Worm (Caenorhabditis elegans) whole organism, early embryonic: ENCODE results near the gene zfp-2.

Experiments used
- F13C5.2 ChIP-seq: sonication (generic microtip); optimal IDR thresholded peaks from 2 replicates; lab custom pipeline; 2017; ENCODE audit warnings: mild to moderate bottlenecking, missing genetic modification characterization, inconsistent platforms, missing compliant biosample characterization
- ama-1 ChIP-seq: fragments of 150-350 bp; optimal IDR thresholded peaks from 2 replicates; lab custom pipeline; 2014
- ceh-36 ChIP-seq: sonication (generic microtip); optimal IDR thresholded peaks from 2 replicates; lab custom pipeline; 2016; ENCODE audit warnings: missing genetic modification characterization, inconsistent platforms, missing compliant biosample characterization
- flt-1 ChIP-seq: fragments of 200-800 bp; sonication (Bioruptor generic); IDR thresholded peaks from 2 replicates; pipeline ENCODE4 v1.3.6; 2022; ENCODE audit warnings: missing genetic modification characterization, missing compliant biosample characterization
- sea-1 ChIP-seq: fragments of 200-800 bp; sonication (Bioruptor generic); conservative IDR thresholded peaks from 2 replicates; pipeline ENCODE4 v1.3.6; 2022; ENCODE audit warnings: missing genetic modification characterization, missing compliant biosample characterization
- tra-4 ChIP-seq: sonication (generic microtip); optimal IDR thresholded peaks from 2 replicates; lab custom pipeline; 2017; ENCODE audit warnings: missing genetic modification characterization, missing compliant biosample characterization

ce11 chrII:9607137-9607536 lies 49.7 kb downstream of the zfp-2 start:
- TF ChIP-seq sea-1 (GFP tag; lab: Robert Waterston, UW) (no peak), ceh-36 (tag; lab: Kevin White, UChicago) (no peak), ama-1 (no peak), F13C5.2 (tag; lab: Kevin White, UChicago) (no peak), flt-1 (GFP tag; lab: Robert Waterston, UW) (no peak), tra-4 (tag; lab: Kevin White, UChicago) (no peak)
